Worm (Caenorhabditis elegans): ENCODE measurements around the gene mrp-4.

DNA sequence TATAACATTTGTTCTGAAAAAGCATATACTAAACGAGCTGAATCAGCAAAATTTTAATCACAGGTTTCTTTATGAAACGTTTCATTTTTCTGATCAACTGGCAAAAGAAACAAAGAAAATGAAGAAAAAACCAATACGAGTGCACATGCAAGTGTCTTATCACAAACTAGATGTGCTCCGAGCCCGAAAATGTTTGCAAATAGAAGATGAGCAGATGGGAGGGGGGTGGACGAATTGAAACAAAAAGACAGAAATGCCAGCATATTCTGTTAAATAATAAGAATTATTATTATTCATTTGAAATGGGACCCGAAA lies 49.9 kb downstream of the mrp-4 start:
- TF ChIP-seq dsc-1 (tag; optimal IDR thresholded peaks at IDR 0.05) (no peak), ztf-11 (tag; optimal IDR thresholded peaks at IDR 0.05) (no peak), lin-13 (GFP tag; optimal IDR thresholded peaks at IDR 0.05) (no peak), C16A3.4 (tag; optimal IDR thresholded peaks at IDR 0.05) (no peak), fos-1 (tag; optimal IDR thresholded peaks at IDR 0.05) (no peak), mdl-1 (tag; optimal IDR thresholded peaks at IDR 0.05) (no peak), lin-39 (tag; optimal IDR thresholded peaks at IDR 0.05) (no peak), ceh-82 (tag; optimal IDR thresholded peaks at IDR 0.05) (no peak), lsy-2 (tag; optimal IDR thresholded peaks at IDR 0.05) (no peak), aly-2 (tag; optimal IDR thresholded peaks at IDR 0.05) (no peak), nhr-77 (tag; optimal IDR thresholded peaks at IDR 0.05) (no peak), nhr-20 (tag; optimal IDR thresholded peaks at IDR 0.05) (no peak), grh-1 (GFP tag; IDR thresholded peaks at IDR 0.05) (no peak), Y116A8C.19 (tag; optimal IDR thresholded peaks at IDR 0.05; ENCODE audit: borderline replicate concordance) (no peak)
